Fruit fly (Drosophila melanogaster) whole organism, wandering third instar larva: ENCODE results near the gene CG4455.
A peak's percentile ranks its signal among the peaks of the same experiment; 100 is the strongest.

Source experiments
- CG32264 ChIP-seq: fragments of 200-800 bp; sonication (Bioruptor generic); optimal IDR thresholded peaks from 2 replicates; lab custom pipeline; 2016; ENCODE audit warnings: missing biosample characterization, missing genetic modification characterization
- CG9705 ChIP-seq: fragments of 200-800 bp; sonication (Bioruptor generic); optimal IDR thresholded peaks from 2 replicates; lab custom pipeline; 2018; ENCODE audit warnings: missing biosample characterization, mild to moderate bottlenecking, missing genetic modification characterization
- CrebA ChIP-seq: fragments of 200-800 bp; sonication (Bioruptor generic); optimal IDR thresholded peaks from 2 replicates; lab custom pipeline; 2016; ENCODE audit warnings: missing biosample characterization, mild to moderate bottlenecking, missing genetic modification characterization, borderline replicate concordance
- Dfd ChIP-seq: fragments of >200 bp; optimal IDR thresholded peaks from 2 replicates; lab custom pipeline; 2017; ENCODE audit warnings: missing biosample characterization, missing genetic modification characterization
- Dif ChIP-seq: fragments of 200-275, 200-300 bp; sonication (Bioruptor generic); optimal IDR thresholded peaks from 2 replicates; lab custom pipeline; 2018; ENCODE audit warnings: missing biosample characterization, missing genetic modification characterization; ENCODE audit not compliant: partially characterized antibody
- GATAd ChIP-seq: sonication (Bioruptor generic); optimal IDR thresholded peaks from 2 replicates; lab custom pipeline; 2016; ENCODE audit warnings: missing biosample characterization, missing genetic modification characterization
- HLH106 ChIP-seq: fragments of 200-800 bp; optimal IDR thresholded peaks from 3 replicates; lab custom pipeline; 2019; ENCODE audit warnings: missing biosample characterization, mild to moderate bottlenecking, missing genetic modification characterization, moderate library complexity
- Hnf4 ChIP-seq: fragments of 200-800 bp; sonication (Bioruptor generic); optimal IDR thresholded peaks from 2 replicates; lab custom pipeline; 2016; ENCODE audit warnings: missing biosample characterization, mild to moderate bottlenecking, missing genetic modification characterization
- Hr83 ChIP-seq: fragments of 200-300 bp; sonication (Bioruptor generic); optimal IDR thresholded peaks from 2 replicates; lab custom pipeline; 2016; ENCODE audit warnings: missing biosample characterization, mild to moderate bottlenecking, missing genetic modification characterization, moderate library complexity; ENCODE audit not compliant: poor library complexity, severe bottlenecking
- Jra ChIP-seq: sonication (Bioruptor generic); optimal IDR thresholded peaks from 2 replicates; lab custom pipeline; 2016; ENCODE audit warnings: missing biosample characterization, missing genetic modification characterization
- Mio ChIP-seq: sonication (Bioruptor generic); optimal IDR thresholded peaks from 2 replicates; lab custom pipeline; 2016; ENCODE audit warnings: missing biosample characterization, missing genetic modification characterization
- Myc ChIP-seq: fragments of >200 bp; optimal IDR thresholded peaks from 2 replicates; lab custom pipeline; 2017
- N ChIP-seq: fragments of >200 bp; optimal IDR thresholded peaks from 2 replicates; lab custom pipeline; 2018; ENCODE audit warnings: missing biosample characterization, missing external identifiers, missing genetic modification characterization
- OdsH ChIP-seq: fragments of 200-800 bp; sonication (Bioruptor generic); optimal IDR thresholded peaks from 2 replicates; lab custom pipeline; 2016; ENCODE audit warnings: missing biosample characterization, mild to moderate bottlenecking, missing genetic modification characterization
- Rel ChIP-seq, 2 experiments: fragments of 200-800 bp; sonication (Bioruptor generic) in 1 of 2; optimal IDR thresholded peaks; 2 replicates in 1 of 2; 3 replicates in 1 of 2; lab custom pipeline; 2016 to 2019; ENCODE audit warnings: mild to moderate bottlenecking in 2 of 2, missing biosample characterization in 2 of 2, missing genetic modification characterization in 2 of 2, moderate library complexity in 1 of 2
- Sp1 ChIP-seq: fragments of 200-800 bp; sonication (Bioruptor generic); optimal IDR thresholded peaks from 3 replicates; lab custom pipeline; 2019; ENCODE audit warnings: missing biosample characterization, mild to moderate bottlenecking, missing genetic modification characterization, moderate library complexity
- Vsx2 ChIP-seq: fragments of 200-300, 225-300 bp; sonication (Bioruptor generic); optimal IDR thresholded peaks from 2 replicates; lab custom pipeline; 2018; ENCODE audit warnings: missing biosample characterization, missing genetic modification characterization; ENCODE audit not compliant: partially characterized antibody
- brk ChIP-seq: fragments of 200-800 bp; sonication (Bioruptor generic); optimal IDR thresholded peaks from 2 replicates; lab custom pipeline; 2016; ENCODE audit warnings: missing biosample characterization, mild to moderate bottlenecking, missing genetic modification characterization
- dmrt93B ChIP-seq: fragments of 200-800 bp; sonication (Bioruptor generic); optimal IDR thresholded peaks from 2 replicates; lab custom pipeline; 2018; ENCODE audit warnings: missing biosample characterization, mild to moderate bottlenecking, missing genetic modification characterization
- ey ChIP-seq: fragments of 200-800 bp; sonication (Bioruptor generic); optimal IDR thresholded peaks from 2 replicates; lab custom pipeline; 2016; ENCODE audit warnings: missing biosample characterization, missing genetic modification characterization
- foxo ChIP-seq, 2 experiments: fragments of 200-800 bp; sonication (Bioruptor generic); optimal IDR thresholded peaks; 2 replicates in 1 of 2; 3 replicates in 1 of 2; lab custom pipeline; 2016 to 2017; ENCODE audit warnings: missing biosample characterization in 2 of 2, missing genetic modification characterization in 2 of 2
- fru ChIP-seq: fragments of 200-800 bp; sonication (Bioruptor generic); optimal IDR thresholded peaks from 3 replicates; lab custom pipeline; 2016; ENCODE audit warnings: missing biosample characterization, mild to moderate bottlenecking, missing genetic modification characterization
- h ChIP-seq: fragments of 200-800 bp; sonication (Bioruptor generic); optimal IDR thresholded peaks from 3 replicates; lab custom pipeline; 2016; ENCODE audit warnings: missing biosample characterization, mild to moderate bottlenecking, missing genetic modification characterization
- jim ChIP-seq: fragments of 175-275, 200-325 bp; sonication (Bioruptor generic); optimal IDR thresholded peaks from 2 replicates; lab custom pipeline; 2016; ENCODE audit warnings: missing biosample characterization, mild to moderate bottlenecking, missing genetic modification characterization
- pan ChIP-seq: fragments of >200 bp; optimal IDR thresholded peaks from 2 replicates; lab custom pipeline; 2017
- rgr ChIP-seq: fragments of 200-800 bp; sonication (Bioruptor generic); optimal IDR thresholded peaks from 3 replicates; lab custom pipeline; 2016; ENCODE audit warnings: missing biosample characterization, mild to moderate bottlenecking, missing genetic modification characterization
- sage ChIP-seq: fragments of 200-800 bp; sonication (Bioruptor generic); optimal IDR thresholded peaks from 2 replicates; lab custom pipeline; 2016; ENCODE audit warnings: missing biosample characterization, mild to moderate bottlenecking, missing genetic modification characterization
- sv ChIP-seq: fragments of 200-800 bp; sonication (Bioruptor generic); optimal IDR thresholded peaks from 3 replicates; lab custom pipeline; 2016; ENCODE audit warnings: missing biosample characterization, missing genetic modification characterization
- tai ChIP-seq: sonication (Bioruptor generic); optimal IDR thresholded peaks from 2 replicates; lab custom pipeline; 2016; ENCODE audit warnings: missing biosample characterization, missing genetic modification characterization
- usp ChIP-seq: fragments of >200 bp; optimal IDR thresholded peaks from 2 replicates; lab custom pipeline; 2017; ENCODE audit warnings: missing biosample characterization, missing genetic modification characterization
- woc ChIP-seq: sonication (Bioruptor generic); optimal IDR thresholded peaks from 2 replicates; lab custom pipeline; 2016; ENCODE audit warnings: missing biosample characterization, mild to moderate bottlenecking, missing genetic modification characterization

Gene CG4455

DNA sequence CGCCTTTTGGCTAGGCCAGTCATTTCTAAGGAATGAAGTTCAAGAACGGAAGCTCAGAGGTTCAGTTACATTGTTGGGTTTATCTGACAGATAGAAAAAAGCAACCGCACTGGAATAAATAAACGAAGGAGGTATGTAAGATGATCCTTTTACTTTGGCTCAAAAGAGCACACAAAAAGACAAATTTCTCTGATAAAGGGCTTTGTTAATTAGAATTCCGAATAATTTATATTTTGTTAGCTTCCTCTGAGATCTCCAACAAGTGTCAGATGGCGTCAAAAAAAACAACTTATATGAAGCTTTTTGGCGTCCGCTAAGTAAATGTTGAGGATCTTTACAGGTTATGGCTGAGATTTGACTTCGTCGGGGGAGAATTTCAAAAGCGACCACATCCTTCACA is 14.9 kb upstream of the CG4455 start, which contains the start of gene CG31817:
Gene CG31817, minus strand, starts transcription at position 101 of the 400 bp plus-strand sequence.
- no peak for TF ChIP-seq CrebA (GFP tag; lab: Kevin White, UChicago)
- TF ChIP-seq fru (GFP tag; lab: Kevin White, UChicago), result no peak
- no peak for TF ChIP-seq dmrt93B (GFP tag; lab: Kevin White, UChicago)
- no peak for TF ChIP-seq Myc (lab: Kevin White, UChicago)
- no peak for TF ChIP-seq OdsH
- TF ChIP-seq rgr (GFP tag; lab: Kevin White, UChicago), result no peak
- no peak for TF ChIP-seq Hnf4 (GFP tag; lab: Kevin White, UChicago)
- no peak for TF ChIP-seq Mio (GFP tag; lab: Kevin White, UChicago)
- TF ChIP-seq foxo (GFP tag; optimal IDR thresholded peaks at IDR 0.05; lab: Kevin White, UChicago), result no peak
- TF ChIP-seq jim (GFP tag; lab: Kevin White, UChicago), result no peak
- TF ChIP-seq sage, result no peak
- no peak for TF ChIP-seq HLH106 (tag; lab: Kevin White, UChicago)
- no peak for TF ChIP-seq CG9705 (GFP tag; lab: Kevin White, UChicago)
- no peak for TF ChIP-seq pan (lab: Kevin White, UChicago)
- no peak for TF ChIP-seq usp (GFP tag; lab: Kevin White, UChicago)
- no peak for TF ChIP-seq Dif (GFP tag; lab: Kevin White, UChicago)
- no peak for TF ChIP-seq Hr83 (GFP tag; lab: Kevin White, UChicago)
- no peak for TF ChIP-seq brk (GFP tag; lab: Kevin White, UChicago)
- TF ChIP-seq, all 38 proteins: peak for 0

DNA sequence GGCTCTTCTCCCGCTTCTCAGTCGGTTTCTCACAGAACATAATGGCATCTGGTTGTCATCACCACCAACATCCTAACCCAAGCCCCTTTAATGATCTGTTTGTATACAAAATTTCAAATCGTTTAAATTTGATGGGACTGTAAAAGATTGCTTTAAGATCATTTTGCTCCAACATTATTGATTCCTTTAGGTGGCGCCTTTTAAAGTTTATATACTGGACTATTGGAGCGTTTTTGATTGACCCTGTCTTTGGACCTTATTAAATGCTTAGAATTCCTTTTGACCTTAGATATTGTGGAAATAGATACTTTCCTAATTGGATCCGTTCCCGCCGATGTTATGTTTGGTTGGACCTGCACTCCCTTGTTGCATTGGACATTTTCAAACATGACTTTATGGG is 12.5 kb upstream of the CG4455 start, which contains the start of gene CG42266:
Gene CG42266, minus strand, starts transcription at position 101 of the 400 bp plus-strand sequence.
- TF ChIP-seq fru (GFP tag; lab: Kevin White, UChicago) (no peak), foxo (GFP tag; optimal IDR thresholded peaks at IDR 0.05; lab: Kevin White, UChicago) (no peak), Dfd (no peak), N (GFP tag; lab: Kevin White, UChicago) (no peak)

DNA sequence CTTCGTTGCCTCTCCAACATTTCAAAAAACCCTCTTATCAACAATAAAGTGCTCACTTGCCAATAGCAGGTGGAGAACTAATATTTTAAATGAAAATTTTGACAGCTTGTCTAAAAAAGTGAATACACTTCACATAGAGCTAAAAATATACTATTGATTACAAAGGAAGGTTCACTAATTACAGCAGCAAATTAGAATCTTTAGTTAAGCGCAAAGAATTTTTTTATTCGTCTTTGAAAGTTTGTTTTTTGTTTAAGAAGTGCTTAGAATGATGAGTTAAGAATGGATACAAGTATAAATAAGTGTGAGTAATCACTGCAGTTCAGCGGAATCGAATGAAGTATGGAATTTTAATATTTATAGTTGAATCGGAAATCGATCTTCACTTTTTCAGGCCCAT is 10.5 kb upstream of the CG4455 start, which contains the start of gene CG44405:
Gene CG44405, minus strand, starts transcription at position 101 of the 400 bp plus-strand sequence.
- TF ChIP-seq Jra (GFP tag; lab: Kevin White, UChicago), result no peak
- TF ChIP-seq Mio (GFP tag; lab: Kevin White, UChicago), result no peak
- no peak for TF ChIP-seq tai (GFP tag; lab: Kevin White, UChicago)
- no peak for TF ChIP-seq woc (GFP tag; lab: Kevin White, UChicago)
- no peak for TF ChIP-seq Vsx2 (GFP tag; lab: Kevin White, UChicago)
- no peak for TF ChIP-seq Hnf4 (GFP tag; lab: Kevin White, UChicago)
- no peak for TF ChIP-seq Dfd
- no peak for TF ChIP-seq pan (lab: Kevin White, UChicago)
- TF ChIP-seq GATAd, result no peak
- no peak for TF ChIP-seq HLH106 (tag; lab: Kevin White, UChicago)
- no peak for TF ChIP-seq OdsH
- TF ChIP-seq CG9705 (GFP tag; lab: Kevin White, UChicago), result no peak
- no peak for TF ChIP-seq Dif (GFP tag; lab: Kevin White, UChicago)
- TF ChIP-seq Myc (lab: Kevin White, UChicago), result no peak
- no peak for TF ChIP-seq usp (GFP tag; lab: Kevin White, UChicago)
- TF ChIP-seq fru (GFP tag; lab: Kevin White, UChicago), result no peak
- TF ChIP-seq, all 38 proteins: peak for 0

DNA sequence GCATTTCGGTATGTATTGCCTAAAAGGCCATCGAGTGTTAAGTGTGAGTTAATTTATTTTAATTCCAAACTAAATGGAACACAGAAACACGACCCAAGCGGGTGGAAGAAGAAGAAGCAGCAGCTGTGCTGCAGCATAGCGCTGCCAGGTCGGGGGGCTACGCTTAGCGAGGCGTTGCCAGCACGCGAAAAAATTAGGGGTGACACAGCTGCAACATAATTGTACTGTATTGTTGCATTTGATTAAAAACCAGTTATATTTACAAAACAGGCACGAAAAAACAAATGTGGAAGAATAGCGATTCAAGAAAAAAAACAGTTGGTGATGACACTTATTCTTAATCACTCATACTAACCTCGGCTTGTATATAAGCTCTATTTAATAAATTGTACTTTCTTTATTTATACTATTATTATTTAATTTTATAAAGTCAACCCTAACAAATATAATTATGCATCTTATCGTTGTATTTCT is 2.5 kb upstream of the CG4455 start:
- no peak for TF ChIP-seq usp (GFP tag; lab: Kevin White, UChicago)
- no peak for TF ChIP-seq tai (GFP tag; lab: Kevin White, UChicago)
- TF ChIP-seq pan (lab: Kevin White, UChicago), result no peak
- TF ChIP-seq Jra (GFP tag; lab: Kevin White, UChicago), result peak; percentile 34
- peak; percentile 39 for TF ChIP-seq woc (GFP tag; lab: Kevin White, UChicago)
- peak; percentile 60 for TF ChIP-seq CG9705 (GFP tag; lab: Kevin White, UChicago)
- TF ChIP-seq Mio (GFP tag; lab: Kevin White, UChicago), result no peak
- TF ChIP-seq CG32264 (GFP tag; lab: Kevin White, UChicago), result peak; percentile 59
- peak; percentile 87 for TF ChIP-seq Sp1 (GFP tag; lab: Kevin White, UChicago)
- peak in 1 of 2 experiments; percentile 93 for TF ChIP-seq foxo (GFP tag; optimal IDR thresholded peaks at IDR 0.05; lab: Kevin White, UChicago)
- TF ChIP-seq Hr83 (GFP tag; lab: Kevin White, UChicago), result peak; percentile 84
- peak; percentile 56 for TF ChIP-seq sage
- TF ChIP-seq fru (GFP tag; lab: Kevin White, UChicago), result peak; percentile 77
- TF ChIP-seq sv (GFP tag; lab: Kevin White, UChicago), result peak; percentile 51
- peak; percentile 88 for TF ChIP-seq rgr (GFP tag; lab: Kevin White, UChicago)
- TF ChIP-seq HLH106 (tag; lab: Kevin White, UChicago), result peak; percentile 91
- TF ChIP-seq dmrt93B (GFP tag; lab: Kevin White, UChicago), result peak; percentile 78
- peak; percentile 78 for TF ChIP-seq h (GFP tag; lab: Kevin White, UChicago)
- TF ChIP-seq GATAd, result peak; percentile 42
- no peak for TF ChIP-seq CrebA (GFP tag; lab: Kevin White, UChicago)
- no peak for TF ChIP-seq Rel (GFP tag; optimal IDR thresholded peaks at IDR 0.05; lab: Kevin White, UChicago)
- peak; percentile 89 for TF ChIP-seq Rel (tag; optimal IDR thresholded peaks at IDR 0.05; lab: Kevin White, UChicago)
- TF ChIP-seq Hnf4 (GFP tag; lab: Kevin White, UChicago), result no peak
- TF ChIP-seq OdsH, result peak; percentile 84
- peak; percentile 80 for TF ChIP-seq ey (GFP tag; lab: Kevin White, UChicago)
